Worm (Caenorhabditis elegans) whole organism, L2 larva: ENCODE measurements around the gene sbp-1.

Experiments used
- ceh-16 ChIP-seq: fragments of 150-350 bp; optimal IDR thresholded peaks from 2 replicates; lab custom pipeline; 2014; ENCODE audit warnings: missing biosample characterization, missing genetic modification characterization
- nhr-237 ChIP-seq: fragments of 150-350 bp; optimal IDR thresholded peaks from 2 replicates; lab custom pipeline; 2014; ENCODE audit warnings: missing biosample characterization, missing genetic modification characterization
- nhr-6 ChIP-seq: fragments of 150-350 bp; optimal IDR thresholded peaks from 2 replicates; lab custom pipeline; 2014; ENCODE audit warnings: missing biosample characterization, missing genetic modification characterization
- ztf-1 ChIP-seq: fragments of 200-800 bp; sonication (Bioruptor generic); conservative IDR thresholded peaks from 2 replicates; pipeline ENCODE4 v1.3.6; 2022; ENCODE audit warnings: missing genetic modification characterization, missing compliant biosample characterization
- ztf-11 ChIP-seq: sonication (generic microtip); optimal IDR thresholded peaks from 2 replicates; lab custom pipeline; 2017; ENCODE audit warnings: missing biosample characterization, missing genetic modification characterization

ce11 chrIII:11484139-11484590 lies 41.8 kb upstream of the sbp-1 start, which contains the start of gene fbxa-220:
- TF ChIP-seq ceh-16 (no peak), nhr-237 (tag; lab: Kevin White, UChicago) (no peak), nhr-6 (no peak), ztf-11 (tag; lab: Kevin White, UChicago) (no peak), ztf-1 (GFP tag; lab: Robert Waterston, UW) (no peak)
